Worm (Caenorhabditis elegans): ENCODE data around the gene F35E8.2.

- TF ChIP-seq pqm-1 (tag; optimal IDR thresholded peaks at IDR 0.05) (no peak), F13H6.1 (tag; optimal IDR thresholded peaks at IDR 0.05) (no peak), pha-2 (tag; optimal IDR thresholded peaks at IDR 0.05) (no peak), ceh-9 (tag; optimal IDR thresholded peaks at IDR 0.05) (no peak), nfya-1 (tag; optimal IDR thresholded peaks at IDR 0.05) (no peak), nhr-11 (tag; optimal IDR thresholded peaks at IDR 0.05) (no peak), eyg-1 (tag; optimal IDR thresholded peaks at IDR 0.05) (no peak), ama-1 (optimal IDR thresholded peaks at IDR 0.05) (no peak), K02D7.2 (tag; optimal IDR thresholded peaks at IDR 0.05) (no peak), unc-55 (GFP tag; optimal IDR thresholded peaks at IDR 0.05) (no peak)
Measured at ce11 chrV:15884698-15885097, 20.8 kb upstream of the F35E8.2 start, which contains the start of gene oac-42.

All from whole organism, late embryonic.